Worm (Caenorhabditis elegans) whole organism, L4 larva: Measurements from ENCODE around the gene C14B1.8.

Experiments used
- F10B5.3 ChIP-seq: sonication (generic microtip); optimal IDR thresholded peaks from 2 replicates; lab custom pipeline; 2016; ENCODE audit warnings: mild to moderate bottlenecking, missing genetic modification characterization, missing compliant biosample characterization
- F26F4.8 ChIP-seq: fragments of 200-800 bp; sonication (Bioruptor generic); conservative IDR thresholded peaks from 2 replicates; pipeline ENCODE4 v1.3.6; 2022; ENCODE audit warnings: missing genetic modification characterization, missing compliant biosample characterization
- R02D3.7 ChIP-seq: fragments of 150-350 bp; sonication (generic microtip); optimal IDR thresholded peaks from 3 replicates; lab custom pipeline; 2014; ENCODE audit warnings: missing biosample characterization, missing genetic modification characterization
- T20F7.1 ChIP-seq: fragments of 200-800 bp; sonication (Bioruptor generic); optimal IDR thresholded peaks from 2 replicates; lab custom pipeline; 2018; ENCODE audit warnings: mild to moderate bottlenecking, missing genetic modification characterization, missing compliant biosample characterization
- ZK546.5 ChIP-seq, 2 experiments: sonication (generic microtip); optimal IDR thresholded peaks; 2 replicates each; lab custom pipeline; 2017; ENCODE audit warnings: missing biosample characterization in 2 of 2, missing genetic modification characterization in 2 of 2
- ceh-20 ChIP-seq: fragments of 200-800 bp; sonication (Bioruptor generic); IDR thresholded peaks from 2 replicates; pipeline ENCODE4 v1.3.6; 2022; ENCODE audit warnings: missing genetic modification reagents, missing genetic modification characterization, missing compliant biosample characterization
- ceh-28 ChIP-seq: fragments of 150-350 bp; optimal IDR thresholded peaks from 2 replicates; lab custom pipeline; 2014; ENCODE audit warnings: missing biosample characterization, missing genetic modification reagents, missing genetic modification characterization
- ceh-44 ChIP-seq: fragments of 200-800 bp; sonication (Bioruptor generic); IDR thresholded peaks from 2 replicates; pipeline ENCODE4 v1.3.6; 2022; ENCODE audit warnings: missing genetic modification reagents, missing genetic modification characterization, missing compliant biosample characterization
- dmd-6 ChIP-seq: fragments of 200-800 bp; sonication (Bioruptor generic); IDR thresholded peaks from 2 replicates; pipeline ENCODE4 v1.3.6; 2022; ENCODE audit warnings: missing genetic modification reagents, missing genetic modification characterization, missing compliant biosample characterization
- dmd-8 ChIP-seq: fragments of 200-800 bp; sonication (Bioruptor generic); IDR thresholded peaks from 2 replicates; pipeline ENCODE4 v1.3.6; 2022; ENCODE audit warnings: missing genetic modification characterization, missing compliant biosample characterization
- dmd-9 ChIP-seq: fragments of 200-800 bp; sonication (Bioruptor generic); IDR thresholded peaks from 2 replicates; pipeline ENCODE4 v1.3.6; 2022; ENCODE audit warnings: missing genetic modification reagents, missing genetic modification characterization, missing compliant biosample characterization
- egl-27 ChIP-seq: sonication (generic microtip); optimal IDR thresholded peaks from 3 replicates; lab custom pipeline; 2017; ENCODE audit warnings: missing biosample characterization, missing genetic modification reagents, missing genetic modification characterization
- egl-43 ChIP-seq: fragments of 200-800 bp; sonication (Bioruptor generic); IDR thresholded peaks from 2 replicates; pipeline ENCODE4 v1.3.6; 2022; ENCODE audit warnings: missing genetic modification reagents, missing genetic modification characterization, missing compliant biosample characterization
- fkh-10 ChIP-seq: fragments of 150-350 bp; optimal IDR thresholded peaks from 2 replicates; lab custom pipeline; 2014; ENCODE audit warnings: missing biosample characterization, missing genetic modification reagents, missing genetic modification characterization
- hif-1 ChIP-seq, 2 experiments: sonication (generic microtip); optimal IDR thresholded peaks; 2 replicates each; lab custom pipeline; 2016 to 2017; ENCODE audit warnings: missing compliant biosample characterization in 2 of 2, missing genetic modification characterization in 2 of 2, missing genetic modification reagents in 2 of 2, missing genotype in 2 of 2, mild to moderate bottlenecking in 1 of 2
- hlh-11 ChIP-seq: fragments of 200-800 bp; sonication (Bioruptor generic); optimal IDR thresholded peaks from 2 replicates; lab custom pipeline; 2018; ENCODE audit warnings: mild to moderate bottlenecking, missing genetic modification characterization, missing compliant biosample characterization
- hlh-30 ChIP-seq: sonication (generic microtip); optimal IDR thresholded peaks from 2 replicates; lab custom pipeline; 2017; ENCODE audit warnings: antibody characterized with exemption, mild to moderate bottlenecking, missing genetic modification characterization, missing compliant biosample characterization; ENCODE audit not compliant: insufficient read depth
- hmg-1.1 ChIP-seq: fragments of 200-800 bp; sonication (Bioruptor generic); IDR thresholded peaks from 2 replicates; pipeline ENCODE4 v1.3.6; 2022; ENCODE audit warnings: missing genetic modification reagents, missing genetic modification characterization, missing compliant biosample characterization
- lim-7 ChIP-seq: fragments of 200-800 bp; sonication (Bioruptor generic); IDR thresholded peaks from 2 replicates; pipeline ENCODE4 v1.3.6; 2022; ENCODE audit warnings: missing genetic modification characterization, missing compliant biosample characterization
- lsy-2 ChIP-seq, 2 experiments: fragments of 150-350 bp in 1 of 2; sonication (generic microtip) in 1 of 2; optimal IDR thresholded peaks; 2 replicates each; lab custom pipeline; 2014 to 2017; ENCODE audit warnings: missing biosample characterization in 2 of 2, missing genetic modification characterization in 2 of 2
- madf-5 ChIP-seq, 2 experiments: fragments of 200-800 bp; sonication (Bioruptor generic); IDR thresholded peaks; 2 replicates each; pipeline ENCODE4 v1.3.6; 2022; ENCODE audit warnings: missing compliant biosample characterization in 2 of 2, missing genetic modification characterization in 2 of 2
- mep-1 ChIP-seq: fragments of 150-350 bp; sonication (generic microtip); optimal IDR thresholded peaks from 3 replicates; lab custom pipeline; 2014; ENCODE audit warnings: missing biosample characterization, missing genetic modification characterization
- mxl-2 ChIP-seq: fragments of 200-800 bp; sonication (Bioruptor generic); conservative IDR thresholded peaks from 2 replicates; pipeline ENCODE4 v1.3.6; 2022; ENCODE audit warnings: missing genetic modification reagents, missing genetic modification characterization, missing compliant biosample characterization
- nhr-111 ChIP-seq: fragments of 200-800 bp; sonication (Bioruptor generic); optimal IDR thresholded peaks from 2 replicates; lab custom pipeline; 2018; ENCODE audit warnings: mild to moderate bottlenecking, missing genetic modification characterization, missing compliant biosample characterization
- nhr-25 ChIP-seq: sonication (generic microtip); optimal IDR thresholded peaks from 2 replicates; lab custom pipeline; 2017; ENCODE audit warnings: missing genetic modification characterization, mild to moderate bottlenecking, missing compliant biosample characterization, antibody characterized with exemption, moderate library complexity, borderline replicate concordance; ENCODE audit not compliant: insufficient read depth
- nhr-28 ChIP-seq: fragments of 150-350 bp; optimal IDR thresholded peaks from 2 replicates; lab custom pipeline; 2014; ENCODE audit warnings: missing biosample characterization, missing genetic modification characterization
- nhr-42 ChIP-seq: fragments of 200-800 bp; sonication (Bioruptor generic); IDR thresholded peaks from 2 replicates; pipeline ENCODE4 v1.3.6; 2022; ENCODE audit warnings: missing genetic modification characterization, missing compliant biosample characterization
- nhr-76 ChIP-seq: fragments of 150-350 bp; optimal IDR thresholded peaks from 2 replicates; lab custom pipeline; 2014; ENCODE audit warnings: missing biosample characterization, missing genetic modification characterization
- pqm-1 ChIP-seq: sonication (generic microtip); optimal IDR thresholded peaks from 2 replicates; lab custom pipeline; 2017; ENCODE audit warnings: missing biosample characterization, missing genetic modification characterization
- rbr-2 ChIP-seq: sonication (generic microtip); optimal IDR thresholded peaks from 2 replicates; lab custom pipeline; 2016; ENCODE audit warnings: missing genotype, missing genetic modification characterization, missing compliant biosample characterization
- saeg-2 ChIP-seq: fragments of 200-800 bp; sonication (Bioruptor generic); IDR thresholded peaks from 2 replicates; pipeline ENCODE4 v1.3.6; 2022; ENCODE audit warnings: missing genetic modification reagents, missing genetic modification characterization, missing compliant biosample characterization
- spr-3 ChIP-seq: fragments of 200-800 bp; sonication (Bioruptor generic); optimal IDR thresholded peaks from 2 replicates; lab custom pipeline; 2018; ENCODE audit warnings: mild to moderate bottlenecking, missing genetic modification characterization, missing compliant biosample characterization
- unc-130 ChIP-seq: sonication (generic microtip); optimal IDR thresholded peaks from 2 replicates; lab custom pipeline; 2016; ENCODE audit warnings: missing genetic modification reagents, missing genetic modification characterization, missing compliant biosample characterization
- unc-62 ChIP-seq, 3 experiments: fragments of 150-350 bp in 1 of 3; sonication (generic microtip); optimal IDR thresholded peaks in 2 of 3; peaks in 1 of 3; 1 replicate in 1 of 3; 2 replicates in 2 of 3; lab custom pipeline; 2014 to 2017; ENCODE audit warnings: missing biosample characterization in 3 of 3, missing genetic modification characterization in 3 of 3, missing genetic modification reagents in 3 of 3, missing genotype in 1 of 3
- vab-7 ChIP-seq: fragments of 200-800 bp; sonication (Bioruptor generic); IDR thresholded peaks from 2 replicates; pipeline ENCODE4 v1.3.6; 2022; ENCODE audit warnings: missing genetic modification reagents, missing genetic modification characterization, missing compliant biosample characterization
- zag-1 ChIP-seq: fragments of 150-350 bp; optimal IDR thresholded peaks from 2 replicates; lab custom pipeline; 2014; ENCODE audit warnings: missing biosample characterization, missing genetic modification characterization
- zfp-2 ChIP-seq: sonication (generic microtip); optimal IDR thresholded peaks from 2 replicates; lab custom pipeline; 2016; ENCODE audit warnings: mild to moderate bottlenecking, missing genetic modification characterization, missing compliant biosample characterization

The C14B1.8 gene

ce11 chrIII:3677378-3677777, 42.1 kb downstream of the C14B1.8 start (continued):
- TF ChIP-seq hlh-30 (peak; percentile 73), T20F7.1 (GFP tag; lab: Kevin White, UChicago) (no peak), hif-1 (tag; optimal IDR thresholded peaks at IDR 0.05; lab: Kevin White, UChicago) (peak in 1 of 2 experiments; percentile 65), lim-7 (GFP tag; lab: Robert Waterston, UW) (no peak)

- no peak for TF ChIP-seq R02D3.7 (tag; lab: Kevin White, UChicago)
- no peak for TF ChIP-seq ceh-20 (GFP tag; lab: Robert Waterston, UW)
- no peak for TF ChIP-seq hlh-30
- TF ChIP-seq dmd-8, result no peak
- no peak for TF ChIP-seq dmd-6 (GFP tag; lab: Robert Waterston, UW)
- TF ChIP-seq nhr-76, result no peak
- no peak for TF ChIP-seq nhr-111 (GFP tag; lab: Kevin White, UChicago)
- TF ChIP-seq F10B5.3 (tag; lab: Kevin White, UChicago), result no peak
- TF ChIP-seq vab-7 (GFP tag; lab: Robert Waterston, UW), result no peak
- TF ChIP-seq mxl-2 (GFP tag; lab: Robert Waterston, UW), result no peak
- no peak for TF ChIP-seq madf-5 (GFP tag; IDR thresholded peaks at IDR 0.05; lab: Robert Waterston, UW)
- no peak for TF ChIP-seq zfp-2
- no peak for TF ChIP-seq ceh-44 (GFP tag; lab: Robert Waterston, UW)
- no peak for TF ChIP-seq hmg-1.1 (GFP tag; lab: Robert Waterston, UW)
- TF ChIP-seq zag-1 (tag; lab: Kevin White, UChicago), result no peak
Observed at ce11 chrIII:3675480-3675879, 44.0 kb downstream of the C14B1.8 start.

ce11 chrIII:3674149-3674548, 45.3 kb downstream of the C14B1.8 start:
- TF ChIP-seq egl-43 (GFP tag; lab: Robert Waterston, UW), result no peak
- TF ChIP-seq nhr-42, result no peak
- no peak for TF ChIP-seq ceh-28 (tag; lab: Kevin White, UChicago)

ce11 chrIII:3672839-3673238, 46.6 kb downstream of the C14B1.8 start:
- TF ChIP-seq hlh-11 (tag; lab: Kevin White, UChicago) (peak; percentile 24), ceh-28 (tag; lab: Kevin White, UChicago) (no peak), unc-130 (GFP tag; lab: Kevin White, UChicago) (no peak), saeg-2 (GFP tag; lab: Robert Waterston, UW) (no peak), pqm-1 (tag; lab: Kevin White, UChicago) (no peak), ZK546.5 (tag; optimal IDR thresholded peaks at IDR 0.05; lab: Kevin White, UChicago) (no peak), dmd-6 (GFP tag; lab: Robert Waterston, UW) (0 out of 2 replicates have a peak, but pooled peaks have one; percentile 7), fkh-10 (GFP tag; lab: Kevin White, UChicago) (peak; percentile 41), nhr-25 (peak; percentile 20), lim-7 (GFP tag; lab: Robert Waterston, UW) (no peak), zfp-2 (no peak), nhr-28 (peak; percentile 21), dmd-9 (GFP tag; lab: Robert Waterston, UW) (no peak), hmg-1.1 (GFP tag; lab: Robert Waterston, UW) (peak; percentile 37; the same call in 1 of the 2 replicates), F26F4.8 (GFP tag; lab: Robert Waterston, UW) (no peak), hlh-30 (peak; percentile 9), mep-1 (peak; percentile 47), spr-3 (GFP tag; lab: Kevin White, UChicago) (no peak), unc-62 (GFP tag; optimal IDR thresholded peaks at IDR 0.05 in 1 of 2; lab: Kevin White, UChicago) (no peak), unc-62 (tag; optimal IDR thresholded peaks at IDR 0.05; lab: Kevin White, UChicago) (no peak), egl-27 (tag; lab: Kevin White, UChicago) (no peak), rbr-2 (peak; percentile 40), lsy-2 (tag; optimal IDR thresholded peaks at IDR 0.05; lab: Kevin White, UChicago) (peak in 1 of 2 experiments; percentile 37)
